Worm (Caenorhabditis elegans) whole organism, young adult: Measurements from ENCODE around the gene cct-5.

Source experiments
- ama-1 ChIP-seq, 3 experiments: fragments of 150-350 bp in 1 of 3; sonication (generic microtip) in 2 of 3; optimal IDR thresholded peaks; 2 replicates each; lab custom pipeline; 2014 to 2018; ENCODE audit warnings: missing biosample characterization in 2 of 3, missing genetic modification characterization in 2 of 3, missing genetic modification reagents in 2 of 3
- efl-1 ChIP-seq: fragments of 150-350 bp; optimal IDR thresholded peaks from 2 replicates; lab custom pipeline; 2014; ENCODE audit warnings: missing biosample characterization, missing genetic modification reagents, missing genetic modification characterization
- hrde-1 ChIP-seq: sonication (generic microtip); optimal IDR thresholded peaks from 2 replicates; lab custom pipeline; 2016; ENCODE audit warnings: missing genetic modification characterization, mild to moderate bottlenecking, missing compliant biosample characterization, moderate library complexity, missing genotype, missing genetic modification reagents, borderline replicate concordance
- nfya-2 ChIP-seq: fragments of 200-800 bp; sonication (Bioruptor generic); IDR thresholded peaks from 2 replicates; pipeline ENCODE4 v1.3.6; 2022; ENCODE audit warnings: missing genetic modification reagents, missing genetic modification characterization, missing compliant biosample characterization
- pha-4 ChIP-seq: fragments of 150-350 bp; sonication (generic microtip); optimal IDR thresholded peaks from 2 replicates; lab custom pipeline; 2014; ENCODE audit warnings: missing biosample characterization, missing genetic modification reagents, missing genetic modification characterization
- ztf-22 ChIP-seq: fragments of 200-800 bp; sonication (Bioruptor generic); optimal IDR thresholded peaks from 2 replicates; lab custom pipeline; 2018; ENCODE audit warnings: mild to moderate bottlenecking, missing genetic modification characterization, moderate library complexity, missing compliant biosample characterization
- ztf-3 ChIP-seq: fragments of 200-800 bp; sonication (Bioruptor generic); optimal IDR thresholded peaks from 2 replicates; lab custom pipeline; 2018; ENCODE audit warnings: mild to moderate bottlenecking, missing genetic modification characterization, missing compliant biosample characterization

- TF ChIP-seq ama-1 (optimal IDR thresholded peaks at IDR 0.05; lab: Kevin White, UChicago) (no peak), ama-1 (GFP tag; optimal IDR thresholded peaks at IDR 0.05; lab: Kevin White, UChicago) (no peak), hrde-1 (tag; lab: Kevin White, UChicago) (no peak), pha-4 (no peak), nfya-2 (GFP tag; lab: Robert Waterston, UW) (no peak), efl-1 (GFP tag; lab: Kevin White, UChicago) (no peak), ztf-3 (GFP tag; lab: Kevin White, UChicago) (no peak), ztf-22 (GFP tag; lab: Kevin White, UChicago) (no peak)
These were observed 47.7 kb downstream of the cct-5 start for ce11 chrIII:4460242-4460641.
